Worm (Caenorhabditis elegans) whole organism, L1 larva: Measurements from ENCODE around the gene mboa-3.

Experiments used
- C04F5.9 ChIP-seq: sonication (generic microtip); optimal IDR thresholded peaks from 2 replicates; lab custom pipeline; 2016; ENCODE audit warnings: missing genetic modification characterization, missing compliant biosample characterization
- C16A3.4 ChIP-seq: fragments of 150-350 bp; optimal IDR thresholded peaks from 2 replicates; lab custom pipeline; 2014; ENCODE audit warnings: missing biosample characterization, missing genetic modification characterization
- C34B4.2 ChIP-seq: sonication (generic microtip); optimal IDR thresholded peaks from 2 replicates; lab custom pipeline; 2017; ENCODE audit warnings: mild to moderate bottlenecking, missing genetic modification characterization, missing compliant biosample characterization
- Y116A8C.19 ChIP-seq: sonication (generic microtip); optimal IDR thresholded peaks from 2 replicates; lab custom pipeline; 2016; ENCODE audit warnings: missing compliant biosample characterization, missing genetic modification characterization, borderline replicate concordance
- aha-1 ChIP-seq: fragments of 150-350 bp; optimal IDR thresholded peaks from 2 replicates; lab custom pipeline; 2014; ENCODE audit warnings: missing biosample characterization, missing genetic modification characterization
- alr-1 ChIP-seq: fragments of 200-800 bp; sonication (Bioruptor generic); optimal IDR thresholded peaks from 2 replicates; lab custom pipeline; 2018; ENCODE audit warnings: borderline replicate concordance, mild to moderate bottlenecking, missing genetic modification characterization, missing compliant biosample characterization
- aly-2 ChIP-seq: fragments of 150-350 bp; optimal IDR thresholded peaks from 2 replicates; lab custom pipeline; 2014; ENCODE audit warnings: missing biosample characterization, missing genetic modification characterization
- blmp-1 ChIP-seq: fragments of 150-350 bp; optimal IDR thresholded peaks from 2 replicates; lab custom pipeline; 2014; ENCODE audit warnings: missing biosample characterization, missing genetic modification characterization
- ceh-63 ChIP-seq: fragments of 200-800 bp; sonication (Bioruptor generic); optimal IDR thresholded peaks from 2 replicates; lab custom pipeline; 2018; ENCODE audit warnings: mild to moderate bottlenecking, missing genetic modification characterization, missing compliant biosample characterization
- ceh-8 ChIP-seq: fragments of 200-800 bp; sonication (Bioruptor generic); optimal IDR thresholded peaks from 2 replicates; lab custom pipeline; 2018; ENCODE audit warnings: mild to moderate bottlenecking, missing genetic modification characterization, moderate library complexity, missing compliant biosample characterization
- ceh-90 ChIP-seq: sonication (generic microtip); optimal IDR thresholded peaks from 2 replicates; lab custom pipeline; 2016; ENCODE audit warnings: missing genetic modification characterization, missing compliant biosample characterization
- ces-1 ChIP-seq: fragments of 150-350 bp; optimal IDR thresholded peaks from 2 replicates; lab custom pipeline; 2014; ENCODE audit warnings: missing biosample characterization, missing genetic modification reagents, missing genetic modification characterization
- efl-1 ChIP-seq, 4 experiments: fragments of 150-350 bp; optimal IDR thresholded peaks in 3 of 4; peaks in 1 of 4; 1 replicate in 1 of 4; 2 replicates in 3 of 4; lab custom pipeline; 2014; ENCODE audit warnings: missing biosample characterization in 2 of 4, missing genetic modification characterization in 2 of 4, missing genetic modification reagents in 2 of 4
- efl-3 ChIP-seq: fragments of 200-800 bp; sonication (Bioruptor generic); optimal IDR thresholded peaks from 2 replicates; lab custom pipeline; 2018; ENCODE audit warnings: mild to moderate bottlenecking, missing genetic modification characterization, missing compliant biosample characterization
- egl-13 ChIP-seq: sonication (generic microtip); optimal IDR thresholded peaks from 2 replicates; lab custom pipeline; 2016; ENCODE audit warnings: missing genotype, missing genetic modification reagents, missing genetic modification characterization, missing compliant biosample characterization
- elt-2 ChIP-seq: sonication (generic microtip); optimal IDR thresholded peaks from 2 replicates; lab custom pipeline; 2016; ENCODE audit warnings: missing genetic modification characterization, mild to moderate bottlenecking, inconsistent platforms, missing compliant biosample characterization, missing genetic modification reagents
- elt-3 ChIP-seq, 6 experiments: fragments of 150-350 bp in 1 of 6; sonication (generic microtip); optimal IDR thresholded peaks; 2 replicates each; lab custom pipeline; 2017 to 2018; ENCODE audit warnings: missing biosample characterization in 6 of 6, missing genetic modification characterization in 6 of 6, inconsistent platforms in 1 of 6
- fkh-10 ChIP-seq: sonication (generic microtip); optimal IDR thresholded peaks from 2 replicates; lab custom pipeline; 2017; ENCODE audit warnings: missing biosample characterization, missing genetic modification reagents, missing genetic modification characterization
- fos-1 ChIP-seq: fragments of 150-350 bp; optimal IDR thresholded peaks from 2 replicates; lab custom pipeline; 2014; ENCODE audit warnings: missing biosample characterization, missing genetic modification characterization
- grh-1 ChIP-seq: fragments of 200-800 bp; sonication (Bioruptor generic); IDR thresholded peaks from 2 replicates; pipeline ENCODE4 v1.3.6; 2022; ENCODE audit warnings: missing genetic modification reagents, missing genetic modification characterization, missing compliant biosample characterization
- hlh-4 ChIP-seq: sonication (generic microtip); optimal IDR thresholded peaks from 2 replicates; lab custom pipeline; 2016; ENCODE audit warnings: mild to moderate bottlenecking, missing genetic modification characterization, missing compliant biosample characterization
- hpl-2 ChIP-seq: fragments of 150-350 bp; optimal IDR thresholded peaks from 2 replicates; lab custom pipeline; 2014; ENCODE audit warnings: missing biosample characterization, missing genetic modification reagents, missing genetic modification characterization
- irx-1 ChIP-seq: sonication (generic microtip); optimal IDR thresholded peaks from 2 replicates; lab custom pipeline; 2016; ENCODE audit warnings: missing genetic modification characterization, missing compliant biosample characterization
- jun-1 ChIP-seq: fragments of 150-350 bp; optimal IDR thresholded peaks from 2 replicates; lab custom pipeline; 2014; ENCODE audit warnings: missing biosample characterization, missing genetic modification reagents, missing genetic modification characterization
- lin-14 ChIP-seq: fragments of 200-800 bp; sonication (Bioruptor generic); optimal IDR thresholded peaks from 2 replicates; lab custom pipeline; 2018; ENCODE audit warnings: mild to moderate bottlenecking, missing genetic modification characterization, moderate library complexity, missing compliant biosample characterization
- lin-35 ChIP-seq, 2 experiments: fragments of 150-350 bp; optimal IDR thresholded peaks; 2 replicates each; lab custom pipeline; 2014; ENCODE audit warnings: missing biosample characterization in 2 of 2, missing genetic modification characterization in 2 of 2, missing genetic modification reagents in 2 of 2
- lir-3 ChIP-seq: sonication (generic microtip); optimal IDR thresholded peaks from 2 replicates; lab custom pipeline; 2016; ENCODE audit warnings: mild to moderate bottlenecking, missing genetic modification characterization, moderate library complexity, missing compliant biosample characterization; ENCODE audit not compliant: poor library complexity
- mdl-1 ChIP-seq, 2 experiments: fragments of 150-350 bp; optimal IDR thresholded peaks; 2 replicates each; lab custom pipeline; 2014 to 2017; ENCODE audit warnings: missing biosample characterization in 2 of 2, missing genetic modification characterization in 2 of 2, inconsistent platforms in 1 of 2
- mef-2 ChIP-seq: fragments of 150-350 bp; optimal IDR thresholded peaks from 2 replicates; lab custom pipeline; 2014; ENCODE audit warnings: missing biosample characterization, missing genetic modification characterization
- mep-1 ChIP-seq: fragments of 150-350 bp; optimal IDR thresholded peaks from 2 replicates; lab custom pipeline; 2014; ENCODE audit warnings: missing biosample characterization, missing genetic modification characterization
- nhr-20 ChIP-seq: sonication (generic microtip); optimal IDR thresholded peaks from 2 replicates; lab custom pipeline; 2016; ENCODE audit warnings: mild to moderate bottlenecking, missing genetic modification characterization, missing compliant biosample characterization
- nhr-237 ChIP-seq: fragments of 150-350 bp; optimal IDR thresholded peaks from 2 replicates; lab custom pipeline; 2014; ENCODE audit warnings: missing biosample characterization, missing genetic modification characterization
- nhr-71 ChIP-seq: sonication (generic microtip); optimal IDR thresholded peaks from 2 replicates; lab custom pipeline; 2016; ENCODE audit warnings: mild to moderate bottlenecking, missing genetic modification characterization, moderate library complexity, missing compliant biosample characterization
- nhr-77 ChIP-seq: fragments of 150-350 bp; optimal IDR thresholded peaks from 2 replicates; lab custom pipeline; 2014; ENCODE audit warnings: missing biosample characterization, missing genetic modification characterization
- nhr-84 ChIP-seq: sonication (generic microtip); optimal IDR thresholded peaks from 2 replicates; lab custom pipeline; 2017; ENCODE audit warnings: missing biosample characterization, missing genetic modification characterization
- nhr-85 ChIP-seq: sonication (generic microtip); peaks from one replicate; lab custom pipeline; 2016; ENCODE audit warnings: missing genetic modification characterization, inconsistent platforms, missing compliant biosample characterization
- nhr-90 ChIP-seq: sonication (generic microtip); optimal IDR thresholded peaks from 2 replicates; lab custom pipeline; 2016; ENCODE audit warnings: mild to moderate bottlenecking, missing genetic modification characterization, missing compliant biosample characterization; ENCODE audit not compliant: poor library complexity
- pag-3 ChIP-seq: sonication (generic microtip); optimal IDR thresholded peaks from 2 replicates; lab custom pipeline; 2017; ENCODE audit warnings: missing genetic modification characterization, mild to moderate bottlenecking, missing compliant biosample characterization, antibody characterized with exemption, borderline replicate concordance; ENCODE audit not compliant: insufficient read depth
- pax-3 ChIP-seq: fragments of 200-800 bp; sonication (Bioruptor generic); optimal IDR thresholded peaks from 2 replicates; lab custom pipeline; 2018; ENCODE audit warnings: mild to moderate bottlenecking, missing genetic modification characterization, moderate library complexity, missing compliant biosample characterization
- pqm-1 ChIP-seq: sonication (generic microtip); optimal IDR thresholded peaks from 3 replicates; lab custom pipeline; 2017; ENCODE audit warnings: missing biosample characterization, missing genetic modification characterization
- rnt-1 ChIP-seq: sonication (generic microtip); optimal IDR thresholded peaks from 2 replicates; lab custom pipeline; 2016; ENCODE audit warnings: mild to moderate bottlenecking, missing genetic modification characterization, moderate library complexity, missing compliant biosample characterization
- skn-1 ChIP-seq: fragments of 150-350 bp; optimal IDR thresholded peaks from 2 replicates; lab custom pipeline; 2014; ENCODE audit warnings: missing biosample characterization, missing genetic modification characterization
- sptf-1 ChIP-seq: fragments of 150-350 bp; optimal IDR thresholded peaks from 2 replicates; lab custom pipeline; 2014; ENCODE audit warnings: missing biosample characterization, missing genetic modification characterization
- sup-37 ChIP-seq: fragments of 200-800 bp; sonication (Bioruptor generic); optimal IDR thresholded peaks from 2 replicates; lab custom pipeline; 2018; ENCODE audit warnings: mild to moderate bottlenecking, missing genetic modification characterization, missing compliant biosample characterization
- tbx-2 ChIP-seq: sonication (generic microtip); optimal IDR thresholded peaks from 2 replicates; lab custom pipeline; 2016; ENCODE audit warnings: missing genetic modification characterization, missing compliant biosample characterization
- tlp-1 ChIP-seq: fragments of 150-350 bp; optimal IDR thresholded peaks from 2 replicates; lab custom pipeline; 2014; ENCODE audit warnings: missing biosample characterization, missing genetic modification characterization
- unc-130 ChIP-seq: fragments of 150-350 bp; optimal IDR thresholded peaks from 2 replicates; lab custom pipeline; 2017; ENCODE audit warnings: missing biosample characterization, missing genetic modification characterization, inconsistent platforms
- unc-62 ChIP-seq: fragments of 150-350 bp; optimal IDR thresholded peaks from 2 replicates; lab custom pipeline; 2014; ENCODE audit warnings: missing biosample characterization, missing genetic modification reagents, missing genetic modification characterization
- zag-1 ChIP-seq: fragments of 150-350 bp; optimal IDR thresholded peaks from 2 replicates; lab custom pipeline; 2014; ENCODE audit warnings: missing biosample characterization, missing genetic modification characterization
- zip-4 ChIP-seq: fragments of 200-800 bp; sonication (Bioruptor generic); optimal IDR thresholded peaks from 2 replicates; lab custom pipeline; 2018; ENCODE audit warnings: mild to moderate bottlenecking, missing genetic modification characterization, moderate library complexity, missing compliant biosample characterization
- ztf-11 ChIP-seq, 2 experiments: sonication (generic microtip); optimal IDR thresholded peaks; 2 replicates each; lab custom pipeline; 2016 to 2017; ENCODE audit warnings: missing genetic modification characterization in 2 of 2, missing biosample characterization in 1 of 2, missing compliant biosample characterization in 1 of 2

The mboa-3 gene

ce11 chrX:5479876-5480580 lies 42.6 kb downstream of the mboa-3 start (continued):
- TF ChIP-seq nhr-85 (tag; lab: Kevin White, UChicago), result peak; percentile 82
- no peak for TF ChIP-seq ceh-8 (GFP tag; lab: Kevin White, UChicago)
- TF ChIP-seq fos-1, result peak; percentile 32
- TF ChIP-seq C34B4.2 (tag; lab: Kevin White, UChicago), result no peak
- no peak for TF ChIP-seq unc-62
- no peak for TF ChIP-seq grh-1 (GFP tag; lab: Robert Waterston, UW)
- no peak for TF ChIP-seq hlh-4 (tag; lab: Kevin White, UChicago)
- peak; percentile 46 for TF ChIP-seq mep-1
- no peak for TF ChIP-seq hpl-2
- no peak for TF ChIP-seq ceh-90
- no peak for TF ChIP-seq zag-1 (tag; lab: Kevin White, UChicago)
- no peak for TF ChIP-seq rnt-1
- no peak for TF ChIP-seq aly-2
- TF ChIP-seq fkh-10 (GFP tag; lab: Kevin White, UChicago), result no peak
- TF ChIP-seq efl-3 (GFP tag; lab: Kevin White, UChicago), result no peak
- no peak for TF ChIP-seq efl-1 (optimal IDR thresholded peaks at IDR 0.05; lab: Kevin White, UChicago)
- no peak for TF ChIP-seq efl-1 (GFP tag; optimal IDR thresholded peaks at IDR 0.05 in 1 of 2; lab: Kevin White, UChicago)
- TF ChIP-seq nhr-84 (tag; lab: Kevin White, UChicago), result no peak
- peak; percentile 50 for TF ChIP-seq nhr-71 (tag; lab: Kevin White, UChicago)
- peak in 1 of 2 experiments; percentile 60 for TF ChIP-seq lin-35 (GFP tag; optimal IDR thresholded peaks at IDR 0.05; lab: Kevin White, UChicago)
- TF ChIP-seq sptf-1, result no peak
- TF ChIP-seq ztf-11 (tag; optimal IDR thresholded peaks at IDR 0.05; lab: Kevin White, UChicago), result no peak
- TF ChIP-seq egl-13 (tag; lab: Kevin White, UChicago), result no peak
- no peak for TF ChIP-seq alr-1
- peak; percentile 59 for TF ChIP-seq elt-2
- TF ChIP-seq aha-1 (tag; lab: Kevin White, UChicago), result no peak
- no peak for TF ChIP-seq pqm-1 (tag; lab: Kevin White, UChicago)
- TF ChIP-seq sup-37, result no peak
- no peak for TF ChIP-seq unc-130 (tag; lab: Kevin White, UChicago)
- no peak for TF ChIP-seq nhr-77
- TF ChIP-seq ceh-63 (GFP tag; lab: Kevin White, UChicago), result no peak
- peak; percentile 36 for TF ChIP-seq nhr-20 (tag; lab: Kevin White, UChicago)
- TF ChIP-seq irx-1, result no peak
- peak; percentile 8 for TF ChIP-seq skn-1 (tag; lab: Kevin White, UChicago)
- TF ChIP-seq pag-3 (tag; lab: Kevin White, UChicago), result no peak
- TF ChIP-seq C04F5.9 (tag; lab: Kevin White, UChicago), result no peak
- no peak for TF ChIP-seq Y116A8C.19 (tag; lab: Kevin White, UChicago)
- peak; percentile 99 for TF ChIP-seq blmp-1 (tag; lab: Kevin White, UChicago)
- TF ChIP-seq pax-3, result no peak
- peak in 2 of 6 experiments; percentile 12 to 36 for TF ChIP-seq elt-3 (tag; optimal IDR thresholded peaks at IDR 0.05; lab: Kevin White, UChicago)
- peak; percentile 40 for TF ChIP-seq C16A3.4 (tag; lab: Kevin White, UChicago)
- TF ChIP-seq tlp-1, result no peak
- TF ChIP-seq zip-4 (GFP tag; lab: Kevin White, UChicago), result no peak
- TF ChIP-seq mdl-1 (tag; optimal IDR thresholded peaks at IDR 0.05; lab: Kevin White, UChicago), result no peak
- TF ChIP-seq jun-1 (tag; lab: Kevin White, UChicago), result peak; percentile 58
- TF ChIP-seq mef-2, result no peak
- peak; percentile 34 for TF ChIP-seq lin-14
- no peak for TF ChIP-seq tbx-2
- no peak for TF ChIP-seq lir-3
- no peak for TF ChIP-seq ces-1 (GFP tag; lab: Kevin White, UChicago)
- peak; percentile 11 for TF ChIP-seq nhr-90
- TF ChIP-seq nhr-237 (tag; lab: Kevin White, UChicago), result no peak
